Fruit fly (Drosophila melanogaster): ENCODE data around the gene Scp2.

DNA sequence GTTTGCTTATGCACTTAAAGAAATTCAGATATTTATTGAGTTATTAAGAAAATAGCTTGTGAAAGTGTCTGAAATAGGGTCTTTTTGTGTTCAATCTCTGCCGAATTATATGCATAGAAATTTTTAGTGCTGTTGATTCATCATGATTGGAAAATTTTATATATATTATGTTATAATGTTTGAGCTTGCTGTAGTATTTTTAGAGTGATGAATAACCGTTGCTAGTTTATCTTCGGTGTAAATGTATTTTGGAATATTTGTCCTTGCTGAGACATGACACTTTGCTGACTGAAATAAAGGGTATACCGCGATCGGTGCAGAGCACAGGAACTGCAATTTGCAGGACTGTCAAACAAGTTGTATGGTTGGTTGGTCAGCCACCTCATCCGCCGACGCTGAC lies 41.5 kb downstream of the Scp2 start:
- TF ChIP-seq usp (GFP tag; optimal IDR thresholded peaks at IDR 0.05) (no peak), Dll (optimal IDR thresholded peaks at IDR 0.05) (no peak), pan (optimal IDR thresholded peaks at IDR 0.05) (no peak), EcR (GFP tag; optimal IDR thresholded peaks at IDR 0.05) (no peak), psq (optimal IDR thresholded peaks at IDR 0.05) (no peak)

Measured in whole organism.